Fruit fly (Drosophila melanogaster) whole organism, pupa: Measurements from ENCODE around the gene Syx1A.

Experiments used
- CG10348 ChIP-seq: fragments of 200-800 bp; sonication (Bioruptor generic); IDR thresholded peaks from 2 replicates; pipeline ENCODE4 v1.3.6; 2022; ENCODE audit warnings: missing biosample characterization, missing genetic modification characterization
- CG13204 ChIP-seq: fragments of 200-800 bp; sonication (Bioruptor generic); optimal IDR thresholded peaks from 2 replicates; lab custom pipeline; 2018; ENCODE audit warnings: missing biosample characterization, mild to moderate bottlenecking, missing genetic modification characterization, moderate library complexity
- CG14655 ChIP-seq: fragments of 200-800 bp; sonication (Bioruptor generic); optimal IDR thresholded peaks from 3 replicates; lab custom pipeline; 2017; ENCODE audit warnings: mild to moderate bottlenecking, missing biosample characterization, missing genetic modification reagents, missing genetic modification characterization
- CG15710 ChIP-seq: fragments of 200-800 bp; sonication (Bioruptor generic); optimal IDR thresholded peaks from 2 replicates; lab custom pipeline; 2018; ENCODE audit warnings: missing biosample characterization, mild to moderate bottlenecking, missing genetic modification characterization, moderate library complexity
- CG32121 ChIP-seq: fragments of 200-800 bp; sonication (Bioruptor generic); IDR thresholded peaks from 2 replicates; pipeline ENCODE4 v1.3.6; 2022; ENCODE audit warnings: missing biosample characterization, missing genetic modification characterization
- CG34367 ChIP-seq: fragments of 200-800 bp; sonication (Bioruptor generic); optimal IDR thresholded peaks from 2 replicates; lab custom pipeline; 2018; ENCODE audit warnings: missing biosample characterization, mild to moderate bottlenecking, missing genetic modification characterization
- CG4496 ChIP-seq: fragments of 200-800 bp; sonication (Bioruptor generic); IDR thresholded peaks from 3 replicates; pipeline ENCODE4 v1.3.6; 2022; ENCODE audit warnings: missing biosample characterization, missing genetic modification characterization
- CG8159 ChIP-seq: fragments of 200-800 bp; sonication (Bioruptor generic); optimal IDR thresholded peaks from 3 replicates; lab custom pipeline; 2018; ENCODE audit warnings: missing biosample characterization, mild to moderate bottlenecking, missing genetic modification characterization, moderate library complexity
- CG8301 ChIP-seq: fragments of 200-800 bp; sonication (Bioruptor generic); optimal IDR thresholded peaks from 2 replicates; lab custom pipeline; 2018; ENCODE audit warnings: missing biosample characterization, mild to moderate bottlenecking, missing genetic modification characterization
- EcR ChIP-seq: fragments of 200-800 bp; sonication (Bioruptor generic); optimal IDR thresholded peaks from 3 replicates; lab custom pipeline; 2019; ENCODE audit warnings: missing biosample characterization, missing genetic modification characterization, mild to moderate bottlenecking, moderate library complexity, missing genetic modification reagents
- Pif1A ChIP-seq: fragments of 200-800 bp; sonication (Bioruptor generic); optimal IDR thresholded peaks from 3 replicates; lab custom pipeline; 2016; ENCODE audit warnings: missing biosample characterization, missing genetic modification characterization
- Pif1B ChIP-seq: fragments of 200-800 bp; sonication (Bioruptor generic); optimal IDR thresholded peaks from 3 replicates; lab custom pipeline; 2016; ENCODE audit warnings: missing biosample characterization, missing genetic modification characterization
- Snoo ChIP-seq: fragments of 200-800 bp; sonication (Bioruptor generic); optimal IDR thresholded peaks from 3 replicates; lab custom pipeline; 2017; ENCODE audit warnings: missing biosample characterization, mild to moderate bottlenecking, missing genetic modification characterization, inconsistent platforms
- gl ChIP-seq: fragments of 200-800 bp; sonication (Bioruptor generic); optimal IDR thresholded peaks from 2 replicates; lab custom pipeline; 2018; ENCODE audit warnings: missing biosample characterization, mild to moderate bottlenecking, missing genetic modification characterization

DNA sequence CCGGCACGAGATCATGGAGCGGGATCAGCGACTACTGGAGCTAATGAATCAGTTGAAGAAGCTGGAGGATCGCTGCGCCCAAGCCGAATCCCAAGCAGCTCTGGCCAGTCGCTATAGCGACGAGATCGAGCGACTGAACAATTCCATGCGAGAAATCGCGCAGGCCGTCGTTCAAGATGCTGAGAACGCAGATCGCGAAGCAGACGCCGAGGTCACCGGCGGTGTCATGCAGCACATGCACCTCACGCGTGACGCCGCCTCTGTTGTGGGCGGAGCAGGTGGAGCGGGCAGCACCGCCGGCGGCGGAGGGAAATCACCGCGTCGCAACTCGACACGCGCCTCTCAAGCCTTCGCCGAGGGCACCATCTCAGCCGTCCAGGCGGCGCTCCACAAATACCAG is 16.1 kb upstream of the Syx1A start:
- TF ChIP-seq CG8159, result no peak
- TF ChIP-seq EcR, result no peak
- TF ChIP-seq CG34367 (tag; lab: Kevin White, UChicago), result no peak
- TF ChIP-seq Pif1B (GFP tag; lab: Kevin White, UChicago), result no peak
- TF ChIP-seq Snoo (tag; lab: Kevin White, UChicago), result no peak
- TF ChIP-seq CG8301, result no peak
- TF ChIP-seq CG4496 (GFP tag; lab: Robert Waterston, UW), result no peak
- no peak for TF ChIP-seq CG15710 (tag; lab: Kevin White, UChicago)
- no peak for TF ChIP-seq CG14655 (GFP tag; lab: Kevin White, UChicago)
- TF ChIP-seq CG13204, result no peak
- TF ChIP-seq gl (tag; lab: Kevin White, UChicago), result no peak
- TF ChIP-seq Pif1A (GFP tag; lab: Kevin White, UChicago), result no peak
- TF ChIP-seq CG10348 (GFP tag; lab: Robert Waterston, UW), result no peak
- TF ChIP-seq CG32121 (GFP tag; lab: Robert Waterston, UW), result no peak
